Worm (Caenorhabditis elegans) whole organism, young adult: ENCODE results near the gene plk-3.
A peak's percentile ranks its signal among the peaks of the same experiment; 100 is the strongest.

Experiments used
- B0261.1 ChIP-seq: sonication (generic microtip); optimal IDR thresholded peaks from 2 replicates; lab custom pipeline; 2016; ENCODE audit warnings: mild to moderate bottlenecking, missing genetic modification characterization, moderate library complexity, missing compliant biosample characterization
- B0336.3 ChIP-seq: fragments of 200-800 bp; sonication (Bioruptor generic); IDR thresholded peaks from 2 replicates; pipeline ENCODE4 v1.3.6; 2022; ENCODE audit warnings: missing genetic modification characterization, missing compliant biosample characterization
- C17E4.6 ChIP-seq: fragments of 200-800 bp; sonication (Bioruptor generic); IDR thresholded peaks from 2 replicates; pipeline ENCODE4 v1.3.6; 2022; ENCODE audit warnings: missing genetic modification reagents, missing genetic modification characterization, missing compliant biosample characterization
- D2030.7 ChIP-seq: fragments of 200-800 bp; sonication (Bioruptor generic); IDR thresholded peaks from 2 replicates; pipeline ENCODE4 v1.3.6; 2022; ENCODE audit warnings: missing genetic modification reagents, missing genetic modification characterization, missing compliant biosample characterization
- F33H1.4 ChIP-seq: fragments of 200-800 bp; sonication (Bioruptor generic); IDR thresholded peaks from 2 replicates; pipeline ENCODE4 v1.3.6; 2022; ENCODE audit warnings: missing genetic modification reagents, missing genetic modification characterization, missing compliant biosample characterization
- F55B11.4 ChIP-seq: sonication (generic microtip); optimal IDR thresholded peaks from 2 replicates; lab custom pipeline; 2016; ENCODE audit warnings: missing compliant biosample characterization, missing genetic modification characterization, borderline replicate concordance; ENCODE audit not compliant: insufficient read depth
- K11D2.4 ChIP-seq: fragments of 200-800 bp; sonication (Bioruptor generic); IDR thresholded peaks from 2 replicates; pipeline ENCODE4 v1.3.6; 2022; ENCODE audit warnings: missing genetic modification reagents, missing genetic modification characterization, missing compliant biosample characterization
- Y53F4B.3 ChIP-seq: fragments of 200-800 bp; sonication (Bioruptor generic); IDR thresholded peaks from 2 replicates; pipeline ENCODE4 v1.3.6; 2022; ENCODE audit warnings: missing genetic modification reagents, missing genetic modification characterization, missing compliant biosample characterization
- Y95B8A.8 ChIP-seq: fragments of 200-800 bp; sonication (Bioruptor generic); IDR thresholded peaks from 2 replicates; pipeline ENCODE4 v1.3.6; 2022; ENCODE audit warnings: missing genetic modification reagents, missing genetic modification characterization, missing compliant biosample characterization
- ama-1 ChIP-seq, 3 experiments: fragments of 150-350 bp in 1 of 3; sonication (generic microtip) in 2 of 3; optimal IDR thresholded peaks; 2 replicates each; lab custom pipeline; 2014 to 2018; ENCODE audit warnings: missing biosample characterization in 2 of 3, missing genetic modification characterization in 2 of 3, missing genetic modification reagents in 2 of 3
- attf-6 ChIP-seq: fragments of 200-800 bp; sonication (Bioruptor generic); IDR thresholded peaks from 2 replicates; pipeline ENCODE4 v1.3.6; 2022; ENCODE audit warnings: missing genetic modification reagents, missing genetic modification characterization, missing compliant biosample characterization
- ceh-100 ChIP-seq: fragments of 200-800 bp; sonication (Bioruptor generic); IDR thresholded peaks from 2 replicates; pipeline ENCODE4 v1.3.6; 2022; ENCODE audit warnings: missing genetic modification reagents, missing genetic modification characterization, missing compliant biosample characterization
- die-1 ChIP-seq: sonication (generic microtip); optimal IDR thresholded peaks from 2 replicates; lab custom pipeline; 2016; ENCODE audit warnings: missing genotype, mild to moderate bottlenecking, missing genetic modification characterization, missing compliant biosample characterization
- dox-1 ChIP-seq: fragments of 200-800 bp; sonication (Bioruptor generic); IDR thresholded peaks from 2 replicates; pipeline ENCODE4 v1.3.6; 2022; ENCODE audit warnings: missing genetic modification reagents, missing genetic modification characterization, missing compliant biosample characterization
- ets-4 ChIP-seq: fragments of 200-800 bp; sonication (Bioruptor generic); optimal IDR thresholded peaks from 2 replicates; lab custom pipeline; 2018; ENCODE audit warnings: mild to moderate bottlenecking, missing genetic modification characterization, missing compliant biosample characterization
- gei-17 ChIP-seq: fragments of 200-800 bp; sonication (Bioruptor generic); optimal IDR thresholded peaks from 2 replicates; lab custom pipeline; 2018; ENCODE audit warnings: mild to moderate bottlenecking, missing genetic modification characterization, missing compliant biosample characterization
- hlh-12 ChIP-seq: sonication (generic microtip); optimal IDR thresholded peaks from 2 replicates; lab custom pipeline; 2016; ENCODE audit warnings: missing genetic modification characterization, missing compliant biosample characterization
- let-607 ChIP-seq, 2 experiments: fragments of 200-800 bp in 1 of 2; sonication (Bioruptor generic) in 1 of 2; sonication (generic microtip) in 1 of 2; optimal IDR thresholded peaks; 2 replicates each; lab custom pipeline; 2016 to 2018; ENCODE audit warnings: mild to moderate bottlenecking in 2 of 2, missing compliant biosample characterization in 2 of 2, missing genetic modification characterization in 2 of 2, moderate library complexity in 2 of 2, missing genotype in 1 of 2
- lsl-1 ChIP-seq: fragments of 200-800 bp; sonication (Bioruptor generic); optimal IDR thresholded peaks from 2 replicates; lab custom pipeline; 2018; ENCODE audit warnings: mild to moderate bottlenecking, missing genetic modification characterization, moderate library complexity, missing compliant biosample characterization
- madf-8 ChIP-seq: fragments of 200-800 bp; sonication (Bioruptor generic); conservative IDR thresholded peaks from 2 replicates; pipeline ENCODE4 v1.3.6; 2022; ENCODE audit warnings: missing genetic modification reagents, missing genetic modification characterization, missing compliant biosample characterization
- nhr-80 ChIP-seq: sonication (generic microtip); optimal IDR thresholded peaks from 2 replicates; lab custom pipeline; 2016; ENCODE audit warnings: missing genetic modification characterization, missing compliant biosample characterization
- pbrm-1 ChIP-seq: fragments of 200-800 bp; sonication (Bioruptor generic); IDR thresholded peaks from 2 replicates; pipeline ENCODE4 v1.3.6; 2022; ENCODE audit warnings: missing genetic modification reagents, missing genetic modification characterization, missing compliant biosample characterization
- rcor-1 ChIP-seq: fragments of 200-800 bp; sonication (Bioruptor generic); IDR thresholded peaks from 2 replicates; pipeline ENCODE4 v1.3.6; 2022; ENCODE audit warnings: missing genetic modification reagents, missing genetic modification characterization, missing compliant biosample characterization
- rpc-1 ChIP-seq, 2 experiments: fragments of 150-350 bp in 1 of 2; sonication (generic microtip) in 1 of 2; optimal IDR thresholded peaks; 2 replicates each; lab custom pipeline; 2014 to 2018; ENCODE audit warnings: missing biosample characterization in 1 of 2, missing genetic modification characterization in 1 of 2, missing genetic modification reagents in 1 of 2, missing genotype in 1 of 2
- sdz-38 ChIP-seq: sonication (generic microtip); optimal IDR thresholded peaks from 2 replicates; lab custom pipeline; 2016; ENCODE audit warnings: missing genotype, missing genetic modification characterization, missing compliant biosample characterization
- sea-2 ChIP-seq: fragments of 200-800 bp; sonication (Bioruptor generic); IDR thresholded peaks from 2 replicates; pipeline ENCODE4 v1.3.6; 2022; ENCODE audit warnings: missing genetic modification characterization, missing compliant biosample characterization
- snpc-1.1 ChIP-seq: sonication (generic microtip); optimal IDR thresholded peaks from 2 replicates; lab custom pipeline; 2017; ENCODE audit warnings: missing genetic modification characterization, mild to moderate bottlenecking, missing compliant biosample characterization, antibody characterized with exemption, moderate library complexity, missing genotype, missing genetic modification reagents; ENCODE audit not compliant: insufficient read depth
- snpc-4 ChIP-seq, 5 experiments: fragments of 150-350 bp in 1 of 5; sonication (generic microtip) in 4 of 5; optimal IDR thresholded peaks; 2 replicates each; lab custom pipeline; 2014 to 2018; ENCODE audit warnings: missing genetic modification characterization in 5 of 5, missing biosample characterization in 3 of 5, antibody characterized with exemption in 2 of 5, mild to moderate bottlenecking in 2 of 5, missing compliant biosample characterization in 2 of 5, missing genotype in 2 of 5, moderate library complexity in 2 of 5, missing genetic modification reagents in 1 of 5
- somi-1 ChIP-seq: fragments of 200-800 bp; sonication (Bioruptor generic); optimal IDR thresholded peaks from 2 replicates; lab custom pipeline; 2018; ENCODE audit warnings: mild to moderate bottlenecking, missing genetic modification characterization, missing compliant biosample characterization
- sptf-2 ChIP-seq: fragments of 200-800 bp; sonication (Bioruptor generic); optimal IDR thresholded peaks from 2 replicates; lab custom pipeline; 2018; ENCODE audit warnings: mild to moderate bottlenecking, missing genetic modification characterization, missing compliant biosample characterization
- tbp1 ChIP-seq: fragments of 200-800 bp; sonication (Bioruptor generic); optimal IDR thresholded peaks from 2 replicates; lab custom pipeline; 2018; ENCODE audit warnings: mild to moderate bottlenecking, missing genetic modification characterization, missing compliant biosample characterization
- xnd-1 ChIP-seq: sonication (generic microtip); optimal IDR thresholded peaks from 2 replicates; lab custom pipeline; 2016; ENCODE audit warnings: missing genotype, missing genetic modification reagents, missing genetic modification characterization, missing compliant biosample characterization
- zfh-2 ChIP-seq: fragments of 200-800 bp; sonication (Bioruptor generic); conservative IDR thresholded peaks from 2 replicates; pipeline ENCODE4 v1.3.6; 2022; ENCODE audit warnings: missing genetic modification reagents, missing genetic modification characterization, missing compliant biosample characterization
- ztf-18 ChIP-seq: sonication (generic microtip); optimal IDR thresholded peaks from 2 replicates; lab custom pipeline; 2016; ENCODE audit warnings: missing genotype, mild to moderate bottlenecking, missing genetic modification characterization, missing compliant biosample characterization
- ztf-26 ChIP-seq: sonication (generic microtip); optimal IDR thresholded peaks from 2 replicates; lab custom pipeline; 2017; ENCODE audit warnings: missing genetic modification characterization, missing compliant biosample characterization
- ztf-6 ChIP-seq: fragments of 200-800 bp; sonication (Bioruptor generic); IDR thresholded peaks from 2 replicates; pipeline ENCODE4 v1.3.6; 2022; ENCODE audit warnings: missing genetic modification reagents, missing genetic modification characterization, missing compliant biosample characterization

Gene plk-3

ce11 chrIV:7426055-7426454 is 47.0 kb downstream of the plk-3 start:
- TF ChIP-seq somi-1 (peak; percentile 9), lsl-1 (GFP tag; lab: Kevin White, UChicago) (no peak)

- no peak for TF ChIP-seq madf-8 (GFP tag; lab: Robert Waterston, UW)
- TF ChIP-seq zfh-2: no peak
- TF ChIP-seq F33H1.4: no peak
- no peak for TF ChIP-seq sdz-38 (tag; lab: Kevin White, UChicago)
- no peak for TF ChIP-seq hlh-12 (tag; lab: Kevin White, UChicago)
- TF ChIP-seq tbp1 (GFP tag; lab: Kevin White, UChicago): no peak
- TF ChIP-seq gei-17 (GFP tag; lab: Kevin White, UChicago): no peak
- no peak for TF ChIP-seq snpc-1.1 (tag; lab: Kevin White, UChicago)
- TF ChIP-seq dox-1 (GFP tag; lab: Robert Waterston, UW): no peak
- TF ChIP-seq pbrm-1 (GFP tag; lab: Robert Waterston, UW): no peak
- TF ChIP-seq ama-1 (optimal IDR thresholded peaks at IDR 0.05; lab: Kevin White, UChicago): no peak
- no peak for TF ChIP-seq ama-1 (GFP tag; optimal IDR thresholded peaks at IDR 0.05; lab: Kevin White, UChicago)
- TF ChIP-seq ztf-26 (tag; lab: Kevin White, UChicago): no peak
- TF ChIP-seq F55B11.4 (tag; lab: Kevin White, UChicago): no peak
- TF ChIP-seq sptf-2 (GFP tag; lab: Kevin White, UChicago): no peak
- TF ChIP-seq ets-4 (GFP tag; lab: Kevin White, UChicago): no peak
- no peak for TF ChIP-seq sea-2 (GFP tag; lab: Robert Waterston, UW)
- TF ChIP-seq Y95B8A.8 (GFP tag; lab: Robert Waterston, UW): no peak
- TF ChIP-seq, all 124 proteins: peak for 0
Measured at ce11 chrIV:7424198-7424597, 48.8 kb downstream of the plk-3 start, which contains the start of gene unc-82. Gene unc-82, plus strand, starts transcription at chrIV:7424498.

ce11 chrIV:7420913-7421312 is 52.1 kb downstream of the plk-3 start, which contains the start of gene srtx-1:
Gene srtx-1, plus strand, starts transcription at chrIV:7421213.
- no peak for TF ChIP-seq D2030.7 (GFP tag; lab: Robert Waterston, UW)
- no peak for TF ChIP-seq B0261.1 (tag; lab: Kevin White, UChicago)
- TF ChIP-seq xnd-1 (tag; lab: Kevin White, UChicago): no peak
- no peak for TF ChIP-seq ztf-6
- TF ChIP-seq snpc-4 (GFP tag; optimal IDR thresholded peaks at IDR 0.05; lab: Kevin White, UChicago): no peak
- TF ChIP-seq snpc-4 (tag; optimal IDR thresholded peaks at IDR 0.05; lab: Kevin White, UChicago): no peak
- no peak for TF ChIP-seq zfh-2
- TF ChIP-seq B0336.3 (GFP tag; lab: Robert Waterston, UW): no peak
- TF ChIP-seq attf-6 (GFP tag; lab: Robert Waterston, UW): no peak
- no peak for TF ChIP-seq let-607 (tag; optimal IDR thresholded peaks at IDR 0.05; lab: Kevin White, UChicago)
- no peak for TF ChIP-seq Y53F4B.3 (GFP tag; lab: Robert Waterston, UW)
- no peak for TF ChIP-seq rcor-1 (GFP tag; lab: Robert Waterston, UW)
- no peak for TF ChIP-seq ceh-100 (GFP tag; lab: Robert Waterston, UW)
- TF ChIP-seq nhr-80 (tag; lab: Kevin White, UChicago): no peak
- TF ChIP-seq sea-2 (GFP tag; lab: Robert Waterston, UW): no peak
- TF ChIP-seq ztf-18: no peak
- no peak for TF ChIP-seq somi-1
- no peak for TF ChIP-seq K11D2.4 (GFP tag; lab: Robert Waterston, UW)
- no peak for TF ChIP-seq die-1
- no peak for TF ChIP-seq C17E4.6 (GFP tag; lab: Robert Waterston, UW)
- TF ChIP-seq rpc-1 (optimal IDR thresholded peaks at IDR 0.05; lab: Kevin White, UChicago): no peak
- TF ChIP-seq rpc-1 (tag; optimal IDR thresholded peaks at IDR 0.05; lab: Kevin White, UChicago): no peak
